Fruit fly (Drosophila melanogaster): Measurements from ENCODE around the gene Aldh7A1.

DNA sequence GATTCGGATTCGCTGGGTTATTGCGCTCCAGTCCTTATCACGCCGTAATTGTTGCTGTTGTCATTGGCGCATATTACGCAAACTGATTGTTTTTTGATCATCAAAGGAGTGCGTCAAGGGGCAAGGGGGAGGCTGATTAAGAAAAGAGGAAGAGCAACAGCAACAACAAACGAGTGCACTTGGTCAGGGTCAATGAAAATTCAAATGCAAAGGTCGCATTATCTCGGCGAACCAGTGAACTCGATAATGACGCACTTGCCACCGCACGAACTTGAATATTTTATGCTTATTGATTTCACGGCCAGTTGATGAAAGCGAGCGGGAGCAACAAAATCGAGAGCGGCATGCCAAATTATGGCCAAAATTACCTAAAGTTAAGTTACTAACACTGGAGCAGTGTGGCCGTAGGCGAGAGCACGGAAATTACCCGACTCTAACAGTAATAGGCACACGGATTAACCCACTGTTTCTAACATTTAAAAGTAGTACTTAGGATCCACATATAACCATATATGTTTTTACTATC is 8.4 kb downstream of the Aldh7A1 start, which contains the start of gene nes:
- peak; percentile 25; the same call in 1 of the 3 replicates for TF ChIP-seq eg (GFP tag; IDR thresholded peaks at IDR 0.05)
- TF ChIP-seq CG3032 (tag; optimal IDR thresholded peaks at IDR 0.05): no peak
- no peak for TF ChIP-seq CG34406 (GFP tag; optimal IDR thresholded peaks at IDR 0.05)
- TF ChIP-seq CG32006 (GFP tag; optimal IDR thresholded peaks at IDR 0.05): no peak
- no peak for TF ChIP-seq fd85E (GFP tag; optimal IDR thresholded peaks at IDR 0.05)
- no peak for TF ChIP-seq lz (GFP tag; optimal IDR thresholded peaks at IDR 0.05)

Data from whole organism, prepupa.